Worm (Caenorhabditis elegans): Measurements from ENCODE around the gene F53E2.2.

ce11 chrV:1444180-1444579, 30.7 kb upstream of the F53E2.2 start, which contains the start of gene cnc-1:
- no peak for TF ChIP-seq nhr-28 (tag; optimal IDR thresholded peaks at IDR 0.05)
- TF ChIP-seq unc-39 (tag; optimal IDR thresholded peaks at IDR 0.05): no peak
- TF ChIP-seq nhr-237 (tag; optimal IDR thresholded peaks at IDR 0.05): no peak
- TF ChIP-seq lin-13 (tag; optimal IDR thresholded peaks at IDR 0.05): no peak
- TF ChIP-seq ces-1 (GFP tag; optimal IDR thresholded peaks at IDR 0.05): no peak
- no peak for TF ChIP-seq nhr-2 (tag; optimal IDR thresholded peaks at IDR 0.05)
- no peak for TF ChIP-seq nhr-12 (tag; optimal IDR thresholded peaks at IDR 0.05)
- no peak for TF ChIP-seq sptf-1 (tag; optimal IDR thresholded peaks at IDR 0.05)
- TF ChIP-seq elt-3 (tag; optimal IDR thresholded peaks at IDR 0.05): no peak
- no peak for TF ChIP-seq tbx-8 (GFP tag; optimal IDR thresholded peaks at IDR 0.05)
- TF ChIP-seq zip-8 (tag; optimal IDR thresholded peaks at IDR 0.05): no peak
- TF ChIP-seq blmp-1 (tag; optimal IDR thresholded peaks at IDR 0.05): no peak
- TF ChIP-seq nhr-76 (tag; optimal IDR thresholded peaks at IDR 0.05): no peak
- no peak for TF ChIP-seq lsy-2 (tag; optimal IDR thresholded peaks at IDR 0.05)

All from whole organism, mixed stage, embryonic.